Worm (Caenorhabditis elegans) whole organism, early embryonic: ENCODE data around the gene aakb-2.

Source experiments
- B0310.2 ChIP-seq: sonication (generic microtip); optimal IDR thresholded peaks from 2 replicates; lab custom pipeline; 2016; ENCODE audit warnings: mild to moderate bottlenecking, missing genetic modification characterization, missing compliant biosample characterization
- F13C5.2 ChIP-seq: sonication (generic microtip); optimal IDR thresholded peaks from 2 replicates; lab custom pipeline; 2017; ENCODE audit warnings: mild to moderate bottlenecking, missing genetic modification characterization, inconsistent platforms, missing compliant biosample characterization
- aly-1 ChIP-seq: sonication (generic microtip); optimal IDR thresholded peaks from 2 replicates; lab custom pipeline; 2016; ENCODE audit warnings: missing genetic modification characterization, missing compliant biosample characterization
- ama-1 ChIP-seq: fragments of 150-350 bp; optimal IDR thresholded peaks from 2 replicates; lab custom pipeline; 2014
- ceh-13 ChIP-seq: fragments of 200-800 bp; sonication (Bioruptor generic); optimal IDR thresholded peaks from 2 replicates; lab custom pipeline; 2018; ENCODE audit warnings: mild to moderate bottlenecking, missing genetic modification characterization, missing compliant biosample characterization
- ceh-36 ChIP-seq: sonication (generic microtip); optimal IDR thresholded peaks from 2 replicates; lab custom pipeline; 2016; ENCODE audit warnings: missing genetic modification characterization, inconsistent platforms, missing compliant biosample characterization
- ets-7 ChIP-seq: sonication (generic microtip); optimal IDR thresholded peaks from 2 replicates; lab custom pipeline; 2016; ENCODE audit warnings: missing genotype, missing genetic modification characterization, missing compliant biosample characterization
- flt-1 ChIP-seq: fragments of 200-800 bp; sonication (Bioruptor generic); IDR thresholded peaks from 2 replicates; pipeline ENCODE4 v1.3.6; 2022; ENCODE audit warnings: missing genetic modification characterization, missing compliant biosample characterization
- hmbx-1 ChIP-seq: sonication (generic microtip); optimal IDR thresholded peaks from 2 replicates; lab custom pipeline; 2016; ENCODE audit warnings: mild to moderate bottlenecking, missing genetic modification characterization, missing compliant biosample characterization
- hmg-4 ChIP-seq: fragments of 200-800 bp; sonication (Bioruptor generic); optimal IDR thresholded peaks from 2 replicates; lab custom pipeline; 2018; ENCODE audit warnings: mild to moderate bottlenecking, missing genetic modification characterization, missing compliant biosample characterization
- hnd-1 ChIP-seq: sonication (generic microtip); optimal IDR thresholded peaks from 2 replicates; lab custom pipeline; 2016; ENCODE audit warnings: missing genetic modification characterization, missing compliant biosample characterization
- pes-1 ChIP-seq: fragments of 200-800 bp; sonication (Bioruptor generic); IDR thresholded peaks from 2 replicates; pipeline ENCODE4 v1.3.6; 2022; ENCODE audit warnings: missing genetic modification reagents, missing genetic modification characterization, missing compliant biosample characterization
- scrt-1 ChIP-seq: fragments of 200-800 bp; sonication (Bioruptor generic); IDR thresholded peaks from 2 replicates; pipeline ENCODE4 v1.3.6; 2022; ENCODE audit warnings: missing genetic modification characterization, missing compliant biosample characterization
- sea-1 ChIP-seq: fragments of 200-800 bp; sonication (Bioruptor generic); conservative IDR thresholded peaks from 2 replicates; pipeline ENCODE4 v1.3.6; 2022; ENCODE audit warnings: missing genetic modification characterization, missing compliant biosample characterization
- tbx-11 ChIP-seq: fragments of 200-800 bp; sonication (Bioruptor generic); IDR thresholded peaks from 2 replicates; pipeline ENCODE4 v1.3.6; 2022; ENCODE audit warnings: missing genetic modification characterization, missing compliant biosample characterization
- tbx-37 ChIP-seq: fragments of 200-800 bp; sonication (Bioruptor generic); conservative IDR thresholded peaks from 2 replicates; pipeline ENCODE4 v1.3.6; 2022; ENCODE audit warnings: missing genetic modification reagents, missing genetic modification characterization, missing compliant biosample characterization
- tra-4 ChIP-seq: sonication (generic microtip); optimal IDR thresholded peaks from 2 replicates; lab custom pipeline; 2017; ENCODE audit warnings: missing genetic modification characterization, missing compliant biosample characterization

Gene aakb-2

DNA sequence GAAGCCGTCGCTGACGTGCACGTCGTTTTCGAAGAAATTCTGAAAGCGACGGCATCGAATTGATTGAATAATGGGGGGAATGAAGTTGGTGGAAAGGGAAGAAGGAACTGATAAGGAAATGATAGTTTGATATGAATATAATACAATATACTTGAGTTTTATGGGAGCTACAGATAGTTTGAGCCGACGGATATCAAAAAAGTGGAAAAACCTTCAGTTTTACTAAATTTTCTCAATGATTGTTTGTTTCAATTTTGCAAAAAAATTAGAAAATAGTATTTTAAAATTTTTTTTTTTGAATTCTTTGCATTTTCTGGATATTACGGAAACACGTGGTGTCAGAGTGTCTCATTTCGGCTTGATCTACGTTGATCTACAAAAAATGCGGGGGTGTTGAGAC, 33.9 kb downstream of the aakb-2 start, which contains the start of gene obr-1:
TSS of gene obr-1 (minus strand) at position 101 of the 400 bp plus-strand sequence.
- no peak for TF ChIP-seq ama-1 (lab: Kevin White, UChicago)
- no peak for TF ChIP-seq tra-4 (tag; lab: Kevin White, UChicago)
- no peak for TF ChIP-seq scrt-1 (GFP tag; lab: Robert Waterston, UW)
- no peak for TF ChIP-seq tbx-11 (GFP tag; lab: Robert Waterston, UW)
- TF ChIP-seq B0310.2: no peak

- TF ChIP-seq ceh-36 (tag; lab: Kevin White, UChicago) (no peak), tbx-11 (GFP tag; lab: Robert Waterston, UW) (no peak), hmbx-1 (tag; lab: Kevin White, UChicago) (no peak), B0310.2 (no peak), ets-7 (tag; lab: Kevin White, UChicago) (no peak), aly-1 (tag; lab: Kevin White, UChicago) (no peak), hmg-4 (no peak), tra-4 (tag; lab: Kevin White, UChicago) (no peak), pes-1 (GFP tag; lab: Robert Waterston, UW) (no peak), ceh-13 (GFP tag; lab: Kevin White, UChicago) (no peak), sea-1 (GFP tag; lab: Robert Waterston, UW) (no peak), tbx-37 (GFP tag; lab: Robert Waterston, UW) (no peak), hnd-1 (tag; lab: Kevin White, UChicago) (no peak)
Observed at ce11 chrIII:11274590-11275116, 37.7 kb downstream of the aakb-2 start, which contains the start of gene Y47D3A.20. Gene Y47D3A.20 (plus strand): TSS chrIII:11275066.

- TF ChIP-seq ceh-13 (GFP tag; lab: Kevin White, UChicago): no peak
- TF ChIP-seq ets-7 (tag; lab: Kevin White, UChicago): no peak
- TF ChIP-seq tbx-11 (GFP tag; lab: Robert Waterston, UW): no peak
- no peak for TF ChIP-seq tbx-37 (GFP tag; lab: Robert Waterston, UW)
- TF ChIP-seq hmg-4: no peak
- no peak for TF ChIP-seq scrt-1 (GFP tag; lab: Robert Waterston, UW)
- TF ChIP-seq sea-1 (GFP tag; lab: Robert Waterston, UW): no peak
- TF ChIP-seq F13C5.2 (tag; lab: Kevin White, UChicago): no peak
- no peak for TF ChIP-seq ama-1 (lab: Kevin White, UChicago)
- TF ChIP-seq hnd-1 (tag; lab: Kevin White, UChicago): no peak
Observed at ce11 chrIII:11278817-11279216, 41.9 kb downstream of the aakb-2 start, which contains the start of gene Y47D3A.21. Gene Y47D3A.21 (minus strand): TSS chrIII:11278917.

- TF ChIP-seq hnd-1 (tag; lab: Kevin White, UChicago) (no peak), ceh-13 (GFP tag; lab: Kevin White, UChicago) (no peak), tra-4 (tag; lab: Kevin White, UChicago) (no peak), pes-1 (GFP tag; lab: Robert Waterston, UW) (no peak), sea-1 (GFP tag; lab: Robert Waterston, UW) (no peak), hmbx-1 (tag; lab: Kevin White, UChicago) (no peak)
Observed at ce11 chrIII:11279954-11280353, 43.0 kb downstream of the aakb-2 start.

- TF ChIP-seq tra-4 (tag; lab: Kevin White, UChicago) (no peak), aly-1 (tag; lab: Kevin White, UChicago) (no peak), scrt-1 (GFP tag; lab: Robert Waterston, UW) (no peak), ama-1 (lab: Kevin White, UChicago) (no peak), ceh-13 (GFP tag; lab: Kevin White, UChicago) (no peak), tbx-11 (GFP tag; lab: Robert Waterston, UW) (no peak), ceh-36 (tag; lab: Kevin White, UChicago) (no peak), flt-1 (GFP tag; lab: Robert Waterston, UW) (no peak), tbx-37 (GFP tag; lab: Robert Waterston, UW) (no peak), hmg-4 (no peak), hnd-1 (tag; lab: Kevin White, UChicago) (no peak), pes-1 (GFP tag; lab: Robert Waterston, UW) (no peak), F13C5.2 (tag; lab: Kevin White, UChicago) (no peak), B0310.2 (no peak), sea-1 (GFP tag; lab: Robert Waterston, UW) (no peak), hmbx-1 (tag; lab: Kevin White, UChicago) (no peak), ets-7 (tag; lab: Kevin White, UChicago) (no peak)
Observed at ce11 chrIII:11283648-11284047, 46.7 kb downstream of the aakb-2 start.

DNA sequence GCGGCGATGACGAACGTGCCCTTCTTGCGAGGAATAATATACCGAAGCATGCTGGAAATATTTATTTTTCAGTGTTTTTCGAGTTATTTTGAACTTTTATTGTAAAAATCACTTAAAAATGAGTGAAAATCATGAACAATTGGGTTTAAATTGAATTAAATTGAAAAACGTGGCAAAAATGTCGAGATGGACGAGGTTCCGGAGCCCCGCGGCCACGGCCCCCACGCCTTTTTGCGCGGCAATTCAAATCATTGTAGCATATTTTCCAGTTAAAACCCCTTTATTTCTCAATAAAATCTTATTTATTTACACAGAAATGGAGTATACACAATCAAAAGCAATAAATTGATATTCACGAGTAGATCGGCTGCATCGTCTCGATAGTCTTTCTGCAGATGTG, 49.1 kb downstream of the aakb-2 start:
- TF ChIP-seq flt-1 (GFP tag; lab: Robert Waterston, UW) (no peak), sea-1 (GFP tag; lab: Robert Waterston, UW) (no peak), aly-1 (tag; lab: Kevin White, UChicago) (no peak), pes-1 (GFP tag; lab: Robert Waterston, UW) (peak; percentile 63), B0310.2 (no peak), tbx-37 (GFP tag; lab: Robert Waterston, UW) (peak; percentile 64)

DNA sequence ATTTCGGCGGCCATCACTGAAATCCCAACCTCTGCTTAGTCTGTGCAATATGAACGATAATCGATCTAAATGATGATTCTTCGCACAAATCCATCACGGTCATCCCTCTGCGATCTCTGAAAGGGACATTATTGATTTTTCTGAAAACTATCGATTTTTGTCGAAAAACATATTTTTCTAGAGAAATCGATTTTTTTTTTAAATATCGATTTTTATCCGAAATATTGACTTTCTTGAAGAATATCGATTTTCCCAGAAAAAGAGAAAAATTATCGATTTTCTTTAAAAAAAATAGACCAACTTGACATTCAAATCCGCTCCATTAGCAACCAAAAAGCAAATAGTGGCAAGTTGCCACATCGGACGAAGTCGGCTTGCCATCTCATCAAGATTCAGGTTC, 50.4 kb downstream of the aakb-2 start:
- TF ChIP-seq sea-1 (GFP tag; lab: Robert Waterston, UW) (no peak), ceh-36 (tag; lab: Kevin White, UChicago) (no peak), scrt-1 (GFP tag; lab: Robert Waterston, UW) (no peak), F13C5.2 (tag; lab: Kevin White, UChicago) (no peak), ama-1 (lab: Kevin White, UChicago) (no peak), tra-4 (tag; lab: Kevin White, UChicago) (no peak), flt-1 (GFP tag; lab: Robert Waterston, UW) (no peak), B0310.2 (no peak), ceh-13 (GFP tag; lab: Kevin White, UChicago) (no peak), hnd-1 (tag; lab: Kevin White, UChicago) (no peak), tbx-11 (GFP tag; lab: Robert Waterston, UW) (no peak), pes-1 (GFP tag; lab: Robert Waterston, UW) (no peak), tbx-37 (GFP tag; lab: Robert Waterston, UW) (no peak), hmbx-1 (tag; lab: Kevin White, UChicago) (no peak), aly-1 (tag; lab: Kevin White, UChicago) (no peak), hmg-4 (no peak), ets-7 (tag; lab: Kevin White, UChicago) (no peak)
